Fruit fly (Drosophila melanogaster) whole organism, embryonic: ENCODE results near the gene CG3505.

Source experiments
- Antp ChIP-seq: fragments of 200-800 bp; sonication (Bioruptor generic); optimal IDR thresholded peaks from 3 replicates; lab custom pipeline; 2016; ENCODE audit warnings: missing biosample characterization, missing genetic modification characterization
- Atf-2 ChIP-seq: fragments of 200-800 bp; sonication (Bioruptor generic); optimal IDR thresholded peaks from 2 replicates; lab custom pipeline; 2016; ENCODE audit warnings: missing biosample characterization, missing genetic modification characterization
- B-H2 ChIP-seq: fragments of 200-800 bp; sonication (Bioruptor generic); optimal IDR thresholded peaks from 2 replicates; lab custom pipeline; 2018; ENCODE audit warnings: missing biosample characterization, mild to moderate bottlenecking, missing genetic modification characterization
- CG10366 ChIP-seq: fragments of 200-800 bp; sonication (Bioruptor generic); IDR thresholded peaks from 2 replicates; pipeline ENCODE4 v1.3.6; 2022; ENCODE audit warnings: missing biosample characterization, missing genetic modification characterization
- CG11504 ChIP-seq: fragments of 200-800 bp; sonication (Bioruptor generic); optimal IDR thresholded peaks from 3 replicates; lab custom pipeline; 2019; ENCODE audit warnings: missing biosample characterization, mild to moderate bottlenecking, missing genetic modification characterization, moderate library complexity
- CG12219 ChIP-seq: fragments of 200-800 bp; sonication (Bioruptor generic); optimal IDR thresholded peaks from 3 replicates; lab custom pipeline; 2018; ENCODE audit warnings: missing biosample characterization, mild to moderate bottlenecking, missing genetic modification characterization
- CG13123 ChIP-seq: fragments of 200-800 bp; sonication (Bioruptor generic); optimal IDR thresholded peaks from 2 replicates; lab custom pipeline; 2016; ENCODE audit warnings: missing biosample characterization, missing genetic modification characterization
- CG15011 ChIP-seq: fragments of 200-800 bp; sonication (Bioruptor generic); optimal IDR thresholded peaks from 3 replicates; lab custom pipeline; 2018; ENCODE audit warnings: missing biosample characterization, mild to moderate bottlenecking, missing genetic modification characterization
- CG15269 ChIP-seq: fragments of 200-800 bp; sonication (Bioruptor generic); optimal IDR thresholded peaks from 2 replicates; lab custom pipeline; 2018; ENCODE audit warnings: missing biosample characterization, mild to moderate bottlenecking, missing genetic modification characterization, moderate library complexity
- CG16815 ChIP-seq: fragments of 200-800 bp; sonication (Bioruptor generic); optimal IDR thresholded peaks from 3 replicates; lab custom pipeline; 2017; ENCODE audit warnings: missing biosample characterization, mild to moderate bottlenecking, missing genetic modification characterization
- CG17328 ChIP-seq: fragments of 200-800 bp; sonication (Bioruptor generic); IDR thresholded peaks from 2 replicates; pipeline ENCODE4 v1.3.6; 2022; ENCODE audit warnings: missing biosample characterization, missing genetic modification characterization
- CG17568 ChIP-seq: fragments of 200-800 bp; sonication (Bioruptor generic); optimal IDR thresholded peaks from 2 replicates; lab custom pipeline; 2018; ENCODE audit warnings: missing biosample characterization, mild to moderate bottlenecking, missing genetic modification characterization, moderate library complexity
- CG17802 ChIP-seq: fragments of 200-800 bp; sonication (Bioruptor generic); optimal IDR thresholded peaks from 2 replicates; lab custom pipeline; 2018; ENCODE audit warnings: missing biosample characterization, mild to moderate bottlenecking, missing genetic modification characterization, moderate library complexity
- CG18262 ChIP-seq: fragments of 200-800 bp; optimal IDR thresholded peaks from 3 replicates; lab custom pipeline; 2019; ENCODE audit warnings: missing biosample characterization, mild to moderate bottlenecking, missing genetic modification characterization, moderate library complexity
- CG2712 ChIP-seq: fragments of 200-800 bp; optimal IDR thresholded peaks from 3 replicates; lab custom pipeline; 2019; ENCODE audit warnings: missing biosample characterization, mild to moderate bottlenecking, missing genetic modification characterization, moderate library complexity
- CG32532 ChIP-seq: fragments of 200-800 bp; sonication (Bioruptor generic); IDR thresholded peaks from 2 replicates; pipeline ENCODE4 v1.3.6; 2022; ENCODE audit warnings: missing biosample characterization, missing genetic modification characterization
- CG3847 ChIP-seq: fragments of 200-800 bp; sonication (Bioruptor generic); IDR thresholded peaks from 2 replicates; pipeline ENCODE4 v1.3.6; 2022; ENCODE audit warnings: missing biosample characterization, missing genetic modification characterization
- CG43689 ChIP-seq: fragments of 200-800 bp; sonication (Bioruptor generic); IDR thresholded peaks from 2 replicates; pipeline ENCODE4 v1.3.6; 2022; ENCODE audit warnings: missing biosample characterization, missing genetic modification characterization
- CG6654 ChIP-seq: fragments of 200-800 bp; sonication (Bioruptor generic); optimal IDR thresholded peaks from 2 replicates; lab custom pipeline; 2017; ENCODE audit warnings: missing biosample characterization, mild to moderate bottlenecking, missing genetic modification characterization
- CG6791 ChIP-seq: fragments of 200-800 bp; sonication (Bioruptor generic); IDR thresholded peaks from 3 replicates; pipeline ENCODE4 v1.3.6; 2022; ENCODE audit warnings: missing biosample characterization, missing genetic modification characterization; ENCODE audit not compliant: partially characterized antibody
- CG6813 ChIP-seq: fragments of 200-800 bp; sonication (Bioruptor generic); optimal IDR thresholded peaks from 2 replicates; lab custom pipeline; 2017; ENCODE audit warnings: missing biosample characterization, missing genetic modification characterization, mild to moderate bottlenecking, moderate library complexity, missing genetic modification reagents
- CG6854 ChIP-seq: fragments of 200-800 bp; sonication (Bioruptor generic); optimal IDR thresholded peaks from 3 replicates; lab custom pipeline; 2017; ENCODE audit warnings: missing biosample characterization, mild to moderate bottlenecking, missing genetic modification characterization
- CG7357 ChIP-seq: fragments of 200-800 bp; sonication (Bioruptor generic); IDR thresholded peaks from 3 replicates; pipeline ENCODE4 v1.3.6; 2022; ENCODE audit warnings: missing biosample characterization, missing genetic modification characterization
- Ets65A ChIP-seq: fragments of 200-800 bp; sonication (Bioruptor generic); peaks from one replicate; lab custom pipeline; 2016; ENCODE audit warnings: missing biosample characterization, missing genetic modification characterization
- HmgD ChIP-seq: fragments of 200-800 bp; sonication (Bioruptor generic); optimal IDR thresholded peaks from 3 replicates; lab custom pipeline; 2016; ENCODE audit warnings: missing biosample characterization, missing genetic modification characterization
- Lpt ChIP-seq: fragments of >200 bp; optimal IDR thresholded peaks from 2 replicates; lab custom pipeline; 2018; ENCODE audit warnings: missing biosample characterization, missing genetic modification characterization
- Max ChIP-seq: fragments of 200-800 bp; sonication (Bioruptor generic); optimal IDR thresholded peaks from 2 replicates; lab custom pipeline; 2016; ENCODE audit warnings: missing biosample characterization, mild to moderate bottlenecking, missing genetic modification characterization
- NK7.1 ChIP-seq: fragments of 200-800 bp; sonication (Bioruptor generic); optimal IDR thresholded peaks from 3 replicates; lab custom pipeline; 2016; ENCODE audit warnings: missing biosample characterization, missing genetic modification characterization
- Neu2 ChIP-seq: fragments of 200-800 bp; sonication (Bioruptor generic); optimal IDR thresholded peaks from 3 replicates; lab custom pipeline; 2016; ENCODE audit warnings: missing biosample characterization, missing genetic modification characterization, borderline replicate concordance
- Nf-YA ChIP-seq: fragments of 200-800 bp; sonication (Bioruptor generic); IDR thresholded peaks from 2 replicates; pipeline ENCODE4 v1.3.6; 2022; ENCODE audit warnings: missing biosample characterization, missing genetic modification characterization
- Opbp ChIP-seq: fragments of 200-800 bp; sonication (Bioruptor generic); IDR thresholded peaks from 3 replicates; pipeline ENCODE4 v1.3.6; 2022; ENCODE audit warnings: missing biosample characterization, missing genetic modification characterization; ENCODE audit not compliant: partially characterized antibody
- Sin3A ChIP-seq: fragments of >200 bp; optimal IDR thresholded peaks from 2 replicates; lab custom pipeline; 2018
- Sry-δ ChIP-seq: fragments of 200-800 bp; sonication (Bioruptor generic); optimal IDR thresholded peaks from 2 replicates; lab custom pipeline; 2016; ENCODE audit warnings: missing biosample characterization, missing genetic modification characterization
- ash1 ChIP-seq: fragments of 200-800 bp; sonication (Bioruptor generic); optimal IDR thresholded peaks from 2 replicates; lab custom pipeline; 2018; ENCODE audit warnings: missing biosample characterization, mild to moderate bottlenecking, missing genetic modification characterization
- bowl ChIP-seq: fragments of 200-800 bp; sonication (Bioruptor generic); IDR thresholded peaks from 2 replicates; pipeline ENCODE4 v1.3.6; 2022; ENCODE audit warnings: missing biosample characterization, missing genetic modification characterization
- bsh ChIP-seq, 2 experiments: fragments of 200-800 bp; sonication (Bioruptor generic); optimal IDR thresholded peaks; 2 replicates each; lab custom pipeline; 2017 to 2018; ENCODE audit warnings: mild to moderate bottlenecking in 2 of 2, missing biosample characterization in 2 of 2, missing genetic modification characterization in 2 of 2, moderate library complexity in 1 of 2
- cg ChIP-seq: fragments of 200-800 bp; sonication (Bioruptor generic); optimal IDR thresholded peaks from 3 replicates; lab custom pipeline; 2019; ENCODE audit warnings: missing biosample characterization, mild to moderate bottlenecking, missing genetic modification characterization, moderate library complexity
- fd3F ChIP-seq: fragments of 200-800 bp; sonication (Bioruptor generic); optimal IDR thresholded peaks from 2 replicates; lab custom pipeline; 2018; ENCODE audit warnings: missing biosample characterization, mild to moderate bottlenecking, missing genetic modification characterization, moderate library complexity
- fd64A ChIP-seq: fragments of 200-800 bp; sonication (Bioruptor generic); optimal IDR thresholded peaks from 3 replicates; lab custom pipeline; 2018; ENCODE audit warnings: missing biosample characterization, mild to moderate bottlenecking, missing genetic modification characterization
- gem ChIP-seq: fragments of 200-800 bp; sonication (Bioruptor generic); optimal IDR thresholded peaks from 2 replicates; lab custom pipeline; 2019; ENCODE audit warnings: missing biosample characterization, mild to moderate bottlenecking, missing genetic modification characterization, moderate library complexity
- inv ChIP-seq: fragments of 200-800 bp; sonication (Bioruptor generic); IDR thresholded peaks from 2 replicates; pipeline ENCODE4 v1.3.6; 2022; ENCODE audit warnings: missing biosample characterization, missing genetic modification characterization; ENCODE audit not compliant: partially characterized antibody
- ken ChIP-seq: fragments of 200-800 bp; sonication (Bioruptor generic); IDR thresholded peaks from 3 replicates; pipeline ENCODE4 v1.3.6; 2022; ENCODE audit warnings: missing biosample characterization, missing genetic modification characterization
- lmd ChIP-seq: fragments of 200-800 bp; sonication (Bioruptor generic); IDR thresholded peaks from 2 replicates; pipeline ENCODE4 v1.3.6; 2022; ENCODE audit warnings: missing biosample characterization, missing genetic modification characterization
- nom ChIP-seq: fragments of 200-800 bp; sonication (Bioruptor generic); optimal IDR thresholded peaks from 2 replicates; lab custom pipeline; 2017; ENCODE audit warnings: missing biosample characterization, missing genetic modification characterization, mild to moderate bottlenecking, moderate library complexity, missing genetic modification reagents
- pfk ChIP-seq: fragments of 200-800 bp; sonication (Bioruptor generic); optimal IDR thresholded peaks from 2 replicates; lab custom pipeline; 2018; ENCODE audit warnings: missing biosample characterization, mild to moderate bottlenecking, missing genetic modification characterization, moderate library complexity
- phol ChIP-seq: fragments of 200-800 bp; sonication (Bioruptor generic); optimal IDR thresholded peaks from 3 replicates; lab custom pipeline; 2018; ENCODE audit warnings: missing biosample characterization, mild to moderate bottlenecking, missing genetic modification characterization, moderate library complexity
- ranshi ChIP-seq: fragments of 200-800 bp; sonication (Bioruptor generic); IDR thresholded peaks from 2 replicates; pipeline ENCODE4 v1.3.6; 2022; ENCODE audit warnings: missing biosample characterization, missing genetic modification characterization
- seq ChIP-seq: fragments of 200-800 bp; sonication (Bioruptor generic); IDR thresholded peaks from 2 replicates; pipeline ENCODE4 v1.3.6; 2022; ENCODE audit warnings: missing biosample characterization, missing genetic modification characterization
- sima ChIP-seq: fragments of 200-800 bp; sonication (Bioruptor generic); optimal IDR thresholded peaks from 2 replicates; lab custom pipeline; 2016; ENCODE audit warnings: missing biosample characterization, missing genetic modification characterization
- slou ChIP-seq: fragments of 200-800 bp; sonication (Bioruptor generic); optimal IDR thresholded peaks from 3 replicates; lab custom pipeline; 2016; ENCODE audit warnings: missing biosample characterization, missing genetic modification characterization
- slp2 ChIP-seq: fragments of 200-800 bp; sonication (Bioruptor generic); optimal IDR thresholded peaks from 2 replicates; lab custom pipeline; 2016; ENCODE audit warnings: missing biosample characterization, missing genetic modification characterization
- vvl ChIP-seq: fragments of 200-800 bp; sonication (Bioruptor generic); IDR thresholded peaks from 2 replicates; pipeline ENCODE4 v1.3.6; 2022; ENCODE audit warnings: missing biosample characterization, missing genetic modification characterization

The CG3505 gene

DNA sequence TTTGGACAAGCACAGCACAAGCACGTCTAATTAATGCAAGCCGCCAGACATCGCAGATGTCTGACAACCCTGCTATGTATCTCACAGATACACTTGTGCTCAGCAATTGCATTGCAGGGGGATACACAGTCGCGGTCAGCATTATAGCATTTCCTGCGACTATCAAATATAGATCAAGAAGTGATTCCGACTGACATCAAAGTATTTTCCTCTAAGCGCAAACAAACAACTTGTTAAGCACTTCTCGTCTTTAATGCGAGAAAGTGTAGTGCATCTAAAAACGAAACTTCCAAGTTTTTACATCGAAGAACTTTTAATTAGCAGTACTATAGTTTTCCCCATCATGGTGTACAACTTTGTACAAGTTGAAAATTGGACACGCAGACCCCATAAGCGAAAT lies 15.7 kb downstream of the CG3505 start:
- TF ChIP-seq fd3F (GFP tag; lab: Kevin White, UChicago) (no peak), Lpt (GFP tag; lab: Kevin White, UChicago) (no peak), CG15011 (GFP tag; lab: Kevin White, UChicago) (no peak), ash1 (no peak), Neu2 (GFP tag; lab: Kevin White, UChicago) (no peak), CG15269 (tag; lab: Kevin White, UChicago) (no peak), slou (GFP tag; lab: Kevin White, UChicago) (no peak), ranshi (GFP tag; lab: Robert Waterston, UW) (no peak), Nf-YA (GFP tag; lab: Robert Waterston, UW) (no peak), ken (GFP tag; lab: Robert Waterston, UW) (no peak), nom (peak; percentile 1), Sry-δ (GFP tag; lab: Kevin White, UChicago) (no peak), CG6791 (no peak), CG3847 (GFP tag; lab: Robert Waterston, UW) (no peak), Ets65A (GFP tag; lab: Kevin White, UChicago) (no peak), NK7.1 (GFP tag; lab: Kevin White, UChicago) (no peak), CG6813 (GFP tag; lab: Kevin White, UChicago) (no peak), Opbp (no peak), CG17568 (GFP tag; lab: Kevin White, UChicago) (no peak), CG13123 (no peak), slp2 (no peak), Atf-2 (GFP tag; lab: Kevin White, UChicago) (no peak), CG10366 (GFP tag; lab: Robert Waterston, UW) (no peak), bsh (GFP tag; optimal IDR thresholded peaks at IDR 0.05; lab: Kevin White, UChicago) (peak; percentile 2 to 22), seq (no peak), lmd (GFP tag; lab: Robert Waterston, UW) (no peak), CG43689 (GFP tag; lab: Robert Waterston, UW) (no peak), HmgD (GFP tag; lab: Kevin White, UChicago) (no peak), phol (tag; lab: Kevin White, UChicago) (peak; percentile 6), Antp (no peak), CG32532 (GFP tag; lab: Robert Waterston, UW) (peak; percentile 6; the same call in 1 of the 2 replicates), gem (peak; percentile 27), B-H2 (GFP tag; lab: Kevin White, UChicago) (no peak), CG17328 (GFP tag; lab: Robert Waterston, UW) (no peak), CG7357 (GFP tag; lab: Robert Waterston, UW) (no peak), CG12219 (GFP tag; lab: Kevin White, UChicago) (no peak), CG18262 (tag; lab: Kevin White, UChicago) (peak; percentile 5), pfk (no peak), Max (no peak), fd64A (GFP tag; lab: Kevin White, UChicago) (no peak), CG16815 (GFP tag; lab: Kevin White, UChicago) (no peak), sima (GFP tag; lab: Kevin White, UChicago) (no peak), vvl (GFP tag; lab: Robert Waterston, UW) (no peak), CG6854 (GFP tag; lab: Kevin White, UChicago) (no peak), inv (GFP tag; lab: Robert Waterston, UW) (no peak), CG11504 (tag; lab: Kevin White, UChicago) (peak; percentile 15), CG6654 (no peak), CG2712 (tag; lab: Kevin White, UChicago) (peak; percentile 32), Sin3A (no peak), bowl (GFP tag; lab: Robert Waterston, UW) (no peak), CG17802 (tag; lab: Kevin White, UChicago) (no peak), cg (GFP tag; lab: Kevin White, UChicago) (no peak)
